Fruit fly (Drosophila melanogaster): Measurements from ENCODE around the gene Taf4.

Taf4 gene

DNA sequence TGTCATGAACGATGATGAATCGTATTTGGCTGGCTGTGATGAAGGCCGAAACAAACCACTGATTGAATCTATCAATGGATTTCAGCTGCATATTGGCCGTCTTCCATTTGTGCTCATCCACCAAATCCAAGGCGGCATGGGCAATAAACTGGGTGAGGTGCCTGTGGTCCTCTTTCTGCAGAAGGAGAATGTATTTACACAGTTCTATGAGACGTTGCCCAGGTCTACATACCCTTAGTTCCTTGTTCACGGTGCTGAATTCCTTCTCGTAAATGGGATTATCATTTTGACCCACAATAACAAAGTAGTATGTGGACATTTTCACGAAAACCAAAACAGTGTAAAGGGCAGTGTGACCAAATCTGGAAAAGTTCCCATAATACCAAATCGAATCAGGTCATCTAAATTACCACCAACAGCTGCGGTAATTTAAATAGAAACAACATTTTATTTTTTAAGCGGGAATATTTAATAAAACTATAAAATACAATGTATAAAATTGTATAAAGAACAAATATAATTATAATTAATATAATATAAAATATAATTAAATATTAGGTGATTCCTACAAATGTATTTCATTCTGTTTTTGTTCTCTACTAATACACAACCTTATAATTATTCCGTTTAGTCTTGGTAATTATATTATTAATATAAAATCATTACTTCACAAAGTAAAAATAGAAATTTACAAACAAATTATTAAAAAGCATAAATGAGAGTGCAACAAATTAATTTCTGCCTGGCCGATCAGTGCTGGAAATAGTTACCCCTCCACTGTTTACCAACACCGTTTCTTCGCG, 18.5 kb downstream of the Taf4 start, which contains the start of the genes Trs20 and elg1:
TSS of gene Trs20 (minus strand) at position 369 of the 803 bp plus-strand sequence.
TSS of gene elg1 (plus strand) at position 765 of the 803 bp plus-strand sequence.
- TF ChIP-seq kni (GFP tag; optimal IDR thresholded peaks at IDR 0.05): peak; percentile 5
- peak; percentile 29 for TF ChIP-seq az2 (GFP tag; optimal IDR thresholded peaks at IDR 0.05)
- no peak for TF ChIP-seq CG16779 (GFP tag; IDR thresholded peaks at IDR 0.05)
- TF ChIP-seq CG15696 (tag; optimal IDR thresholded peaks at IDR 0.05): peak; percentile 54
- peak; percentile 46 for TF ChIP-seq pzg (GFP tag; optimal IDR thresholded peaks at IDR 0.05)
- no peak for TF ChIP-seq NC2β (GFP tag; optimal IDR thresholded peaks at IDR 0.05)
- peak; percentile 49 for TF ChIP-seq CG10543 (GFP tag; optimal IDR thresholded peaks at IDR 0.05)
- peak; percentile 66 for TF ChIP-seq Ets65A (GFP tag)
- peak; percentile 17; the same call in 1 of the 3 replicates for TF ChIP-seq Aef1 (GFP tag; IDR thresholded peaks at IDR 0.05)
- peak; percentile 56 for TF ChIP-seq trem (tag; optimal IDR thresholded peaks at IDR 0.05)
- TF ChIP-seq sd (tag; optimal IDR thresholded peaks at IDR 0.05): peak; percentile 37
- peak; percentile 85 for TF ChIP-seq CG2712 (tag; optimal IDR thresholded peaks at IDR 0.05)
- peak; percentile 46 for TF ChIP-seq stwl (tag; optimal IDR thresholded peaks at IDR 0.05)
- TF ChIP-seq al (GFP tag; IDR thresholded peaks at IDR 0.05): peak; percentile 39; the same call in 1 of the 2 replicates
- peak; percentile 5; the same call in 1 of the 2 replicates for TF ChIP-seq ranshi (GFP tag; IDR thresholded peaks at IDR 0.05)
- TF ChIP-seq HmgZ (tag; optimal IDR thresholded peaks at IDR 0.05): peak; percentile 10
- TF ChIP-seq NK7.1 (GFP tag; optimal IDR thresholded peaks at IDR 0.05): no peak
- TF ChIP-seq CG11456 (GFP tag; IDR thresholded peaks at IDR 0.05): peak; percentile 45; the same call in 2 of the 3 replicates
- no peak for TF ChIP-seq emc (GFP tag; optimal IDR thresholded peaks at IDR 0.05)
- TF ChIP-seq CG10462 (GFP tag; optimal IDR thresholded peaks at IDR 0.05): no peak
- peak; percentile 7 for TF ChIP-seq gcm2 (GFP tag; optimal IDR thresholded peaks at IDR 0.05)
- TF ChIP-seq sob (GFP tag; IDR thresholded peaks at IDR 0.05): peak; percentile 59
- no peak for TF ChIP-seq shn (GFP tag; optimal IDR thresholded peaks at IDR 0.05)
- TF ChIP-seq Nf-YC (tag; optimal IDR thresholded peaks at IDR 0.05): peak; percentile 67
- peak; percentile 41 for TF ChIP-seq CG13775 (GFP tag; optimal IDR thresholded peaks at IDR 0.05)
- no peak for TF ChIP-seq p53 (GFP tag; optimal IDR thresholded peaks at IDR 0.05)
- no peak for TF ChIP-seq yki (optimal IDR thresholded peaks at IDR 0.05)
- no peak for TF ChIP-seq chn (GFP tag; optimal IDR thresholded peaks at IDR 0.05)
- peak; percentile 50 for TF ChIP-seq CG15514 (GFP tag; optimal IDR thresholded peaks at IDR 0.05)
- no peak for TF ChIP-seq CG15073 (GFP tag; optimal IDR thresholded peaks at IDR 0.05)
- peak; percentile 16 for TF ChIP-seq Ets97D (GFP tag; optimal IDR thresholded peaks at IDR 0.05)
- no peak for TF ChIP-seq CG14667 (GFP tag; IDR thresholded peaks at IDR 0.05)
- TF ChIP-seq bbx (GFP tag; IDR thresholded peaks at IDR 0.05; ENCODE audit: partially characterized antibody): 0 out of 2 replicates have a peak, but pooled peaks have one; percentile 11
- peak; percentile 60 for TF ChIP-seq nom (GFP tag; optimal IDR thresholded peaks at IDR 0.05)
- no peak for TF ChIP-seq CG15011 (GFP tag; optimal IDR thresholded peaks at IDR 0.05)
- no peak for TF ChIP-seq crp (GFP tag; optimal IDR thresholded peaks at IDR 0.05)
- no peak for TF ChIP-seq grn (GFP tag; optimal IDR thresholded peaks at IDR 0.05)
- no peak for TF ChIP-seq pum (GFP tag; optimal IDR thresholded peaks at IDR 0.05)
- TF ChIP-seq CG4360 (GFP tag; IDR thresholded peaks at IDR 0.05): no peak
- TF ChIP-seq CG13296 (GFP tag; optimal IDR thresholded peaks at IDR 0.05): peak; percentile 73
- no peak for TF ChIP-seq HmgD (GFP tag; optimal IDR thresholded peaks at IDR 0.05)
- TF ChIP-seq hkb (optimal IDR thresholded peaks at IDR 0.05): no peak
- TF ChIP-seq hkb (GFP tag; IDR thresholded peaks at IDR 0.05): 0 out of 2 replicates have a peak, but pooled peaks have one; percentile 25
- peak; percentile 24 for TF ChIP-seq tin (GFP tag; optimal IDR thresholded peaks at IDR 0.05)
- TF ChIP-seq CG14965 (GFP tag; optimal IDR thresholded peaks at IDR 0.05; ENCODE audit: borderline replicate concordance): no peak
- TF ChIP-seq Lhr (GFP tag; optimal IDR thresholded peaks at IDR 0.05): no peak
- no peak for TF ChIP-seq CG12071 (GFP tag; optimal IDR thresholded peaks at IDR 0.05)
- 0 out of 2 replicates have a peak, but pooled peaks have one; percentile 33 for TF ChIP-seq onecut (GFP tag; IDR thresholded peaks at IDR 0.05)
- peak; percentile 71 for TF ChIP-seq grau (tag; optimal IDR thresholded peaks at IDR 0.05)
- TF ChIP-seq CG18619 (GFP tag; optimal IDR thresholded peaks at IDR 0.05): peak; percentile 14

Measured in whole organism, embryonic.